Worm (Caenorhabditis elegans) whole organism, L1 larva: ENCODE measurements around the gene srh-211.

Source experiments
- C04F5.9 ChIP-seq: sonication (generic microtip); optimal IDR thresholded peaks from 2 replicates; lab custom pipeline; 2016; ENCODE audit warnings: missing genetic modification characterization, missing compliant biosample characterization
- C34B4.2 ChIP-seq: sonication (generic microtip); optimal IDR thresholded peaks from 2 replicates; lab custom pipeline; 2017; ENCODE audit warnings: mild to moderate bottlenecking, missing genetic modification characterization, missing compliant biosample characterization
- Y116A8C.19 ChIP-seq: sonication (generic microtip); optimal IDR thresholded peaks from 2 replicates; lab custom pipeline; 2016; ENCODE audit warnings: missing compliant biosample characterization, missing genetic modification characterization, borderline replicate concordance
- aha-1 ChIP-seq: fragments of 150-350 bp; optimal IDR thresholded peaks from 2 replicates; lab custom pipeline; 2014; ENCODE audit warnings: missing biosample characterization, missing genetic modification characterization
- alr-1 ChIP-seq: fragments of 200-800 bp; sonication (Bioruptor generic); optimal IDR thresholded peaks from 2 replicates; lab custom pipeline; 2018; ENCODE audit warnings: borderline replicate concordance, mild to moderate bottlenecking, missing genetic modification characterization, missing compliant biosample characterization
- ceh-8 ChIP-seq: fragments of 200-800 bp; sonication (Bioruptor generic); optimal IDR thresholded peaks from 2 replicates; lab custom pipeline; 2018; ENCODE audit warnings: mild to moderate bottlenecking, missing genetic modification characterization, moderate library complexity, missing compliant biosample characterization
- ceh-90 ChIP-seq: sonication (generic microtip); optimal IDR thresholded peaks from 2 replicates; lab custom pipeline; 2016; ENCODE audit warnings: missing genetic modification characterization, missing compliant biosample characterization
- dpl-1 ChIP-seq, 3 experiments: fragments of 150-350 bp in 2 of 3; sonication (generic microtip) in 1 of 3; optimal IDR thresholded peaks; 2 replicates each; lab custom pipeline; 2014 to 2017; ENCODE audit warnings: missing biosample characterization in 3 of 3, missing genetic modification characterization in 3 of 3, missing genetic modification reagents in 3 of 3
- dsc-1 ChIP-seq: sonication (generic microtip); optimal IDR thresholded peaks from 2 replicates; lab custom pipeline; 2016; ENCODE audit warnings: mild to moderate bottlenecking, missing genetic modification characterization, missing compliant biosample characterization
- efl-1 ChIP-seq, 4 experiments: fragments of 150-350 bp; optimal IDR thresholded peaks in 3 of 4; peaks in 1 of 4; 1 replicate in 1 of 4; 2 replicates in 3 of 4; lab custom pipeline; 2014; ENCODE audit warnings: missing biosample characterization in 2 of 4, missing genetic modification characterization in 2 of 4, missing genetic modification reagents in 2 of 4
- egl-27 ChIP-seq, 2 experiments: fragments of 150-350 bp in 1 of 2; sonication (generic microtip); optimal IDR thresholded peaks; 3 replicates each; lab custom pipeline; 2017 to 2018; ENCODE audit warnings: missing biosample characterization in 2 of 2, missing genetic modification characterization in 2 of 2, missing genetic modification reagents in 2 of 2
- elt-2 ChIP-seq: sonication (generic microtip); optimal IDR thresholded peaks from 2 replicates; lab custom pipeline; 2016; ENCODE audit warnings: missing genetic modification characterization, mild to moderate bottlenecking, inconsistent platforms, missing compliant biosample characterization, missing genetic modification reagents
- ets-5 ChIP-seq: fragments of 200-800 bp; sonication (Bioruptor generic); IDR thresholded peaks from 2 replicates; pipeline ENCODE4 v1.3.6; 2022; ENCODE audit warnings: missing genetic modification characterization, missing compliant biosample characterization
- fkh-10 ChIP-seq: sonication (generic microtip); optimal IDR thresholded peaks from 2 replicates; lab custom pipeline; 2017; ENCODE audit warnings: missing biosample characterization, missing genetic modification reagents, missing genetic modification characterization
- fkh-4 ChIP-seq: sonication (generic microtip); optimal IDR thresholded peaks from 2 replicates; lab custom pipeline; 2016; ENCODE audit warnings: missing compliant biosample characterization, missing genetic modification characterization, borderline replicate concordance
- fkh-8 ChIP-seq: sonication (generic microtip); optimal IDR thresholded peaks from 2 replicates; lab custom pipeline; 2016; ENCODE audit warnings: mild to moderate bottlenecking, missing genetic modification characterization, missing compliant biosample characterization
- fos-1 ChIP-seq: fragments of 150-350 bp; optimal IDR thresholded peaks from 2 replicates; lab custom pipeline; 2014; ENCODE audit warnings: missing biosample characterization, missing genetic modification characterization
- lin-15B ChIP-seq: fragments of 150-350 bp; sonication (generic microtip); optimal IDR thresholded peaks from 3 replicates; lab custom pipeline; 2014; ENCODE audit warnings: missing biosample characterization, missing genetic modification characterization
- lin-39 ChIP-seq: fragments of 150-350 bp; optimal IDR thresholded peaks from 2 replicates; lab custom pipeline; 2014; ENCODE audit warnings: missing biosample characterization, missing genetic modification reagents, missing genetic modification characterization
- lir-3 ChIP-seq: sonication (generic microtip); optimal IDR thresholded peaks from 2 replicates; lab custom pipeline; 2016; ENCODE audit warnings: mild to moderate bottlenecking, missing genetic modification characterization, moderate library complexity, missing compliant biosample characterization; ENCODE audit not compliant: poor library complexity
- mab-9 ChIP-seq: fragments of 200-800 bp; sonication (Bioruptor generic); IDR thresholded peaks from 2 replicates; pipeline ENCODE4 v1.3.6; 2022; ENCODE audit warnings: missing genetic modification reagents, missing genetic modification characterization, missing compliant biosample characterization
- mdl-1 ChIP-seq, 2 experiments: fragments of 150-350 bp; optimal IDR thresholded peaks; 2 replicates each; lab custom pipeline; 2014 to 2017; ENCODE audit warnings: missing biosample characterization in 2 of 2, missing genetic modification characterization in 2 of 2, inconsistent platforms in 1 of 2
- mef-2 ChIP-seq: fragments of 150-350 bp; optimal IDR thresholded peaks from 2 replicates; lab custom pipeline; 2014; ENCODE audit warnings: missing biosample characterization, missing genetic modification characterization
- nhr-12 ChIP-seq: sonication (generic microtip); optimal IDR thresholded peaks from 2 replicates; lab custom pipeline; 2017; ENCODE audit warnings: missing biosample characterization, missing genetic modification characterization
- nhr-19 ChIP-seq: fragments of 200-800 bp; sonication (Bioruptor generic); conservative IDR thresholded peaks from 2 replicates; pipeline ENCODE4 v1.3.6; 2022; ENCODE audit warnings: missing genetic modification characterization, missing compliant biosample characterization
- nhr-20 ChIP-seq: sonication (generic microtip); optimal IDR thresholded peaks from 2 replicates; lab custom pipeline; 2016; ENCODE audit warnings: mild to moderate bottlenecking, missing genetic modification characterization, missing compliant biosample characterization
- nhr-28 ChIP-seq: fragments of 150-350 bp; optimal IDR thresholded peaks from 2 replicates; lab custom pipeline; 2014; ENCODE audit warnings: missing biosample characterization, missing genetic modification characterization
- nhr-76 ChIP-seq: sonication (generic microtip); optimal IDR thresholded peaks from 2 replicates; lab custom pipeline; 2017; ENCODE audit warnings: missing biosample characterization, missing genetic modification characterization
- nhr-77 ChIP-seq: fragments of 150-350 bp; optimal IDR thresholded peaks from 2 replicates; lab custom pipeline; 2014; ENCODE audit warnings: missing biosample characterization, missing genetic modification characterization
- nhr-85 ChIP-seq: sonication (generic microtip); peaks from one replicate; lab custom pipeline; 2016; ENCODE audit warnings: missing genetic modification characterization, inconsistent platforms, missing compliant biosample characterization
- pax-3 ChIP-seq: fragments of 200-800 bp; sonication (Bioruptor generic); optimal IDR thresholded peaks from 2 replicates; lab custom pipeline; 2018; ENCODE audit warnings: mild to moderate bottlenecking, missing genetic modification characterization, moderate library complexity, missing compliant biosample characterization
- rnt-1 ChIP-seq: sonication (generic microtip); optimal IDR thresholded peaks from 2 replicates; lab custom pipeline; 2016; ENCODE audit warnings: mild to moderate bottlenecking, missing genetic modification characterization, moderate library complexity, missing compliant biosample characterization
- skn-1 ChIP-seq: fragments of 150-350 bp; optimal IDR thresholded peaks from 2 replicates; lab custom pipeline; 2014; ENCODE audit warnings: missing biosample characterization, missing genetic modification characterization
- snpc-4 ChIP-seq: fragments of 150-350 bp; optimal IDR thresholded peaks from 2 replicates; lab custom pipeline; 2014; ENCODE audit warnings: missing biosample characterization, missing genetic modification characterization
- snu-23 ChIP-seq: sonication (generic microtip); optimal IDR thresholded peaks from 2 replicates; lab custom pipeline; 2016; ENCODE audit warnings: missing genetic modification characterization, missing compliant biosample characterization
- tlp-1 ChIP-seq: fragments of 150-350 bp; optimal IDR thresholded peaks from 2 replicates; lab custom pipeline; 2014; ENCODE audit warnings: missing biosample characterization, missing genetic modification characterization
- unc-130 ChIP-seq: fragments of 150-350 bp; optimal IDR thresholded peaks from 2 replicates; lab custom pipeline; 2017; ENCODE audit warnings: missing biosample characterization, missing genetic modification characterization, inconsistent platforms
- unc-30 ChIP-seq: sonication (generic microtip); optimal IDR thresholded peaks from 2 replicates; lab custom pipeline; 2017; ENCODE audit warnings: missing biosample characterization, missing genetic modification characterization
- unc-62 ChIP-seq: fragments of 150-350 bp; optimal IDR thresholded peaks from 2 replicates; lab custom pipeline; 2014; ENCODE audit warnings: missing biosample characterization, missing genetic modification reagents, missing genetic modification characterization
- unc-98 ChIP-seq: fragments of 200-800 bp; sonication (Bioruptor generic); IDR thresholded peaks from 2 replicates; pipeline ENCODE4 v1.3.6; 2022; ENCODE audit warnings: missing genetic modification characterization, missing compliant biosample characterization
- xbp-1 ChIP-seq: sonication (generic microtip); optimal IDR thresholded peaks from 2 replicates; lab custom pipeline; 2016; ENCODE audit warnings: missing genetic modification characterization, missing compliant biosample characterization
- zag-1 ChIP-seq: fragments of 150-350 bp; optimal IDR thresholded peaks from 2 replicates; lab custom pipeline; 2014; ENCODE audit warnings: missing biosample characterization, missing genetic modification characterization
- ztf-4 ChIP-seq: fragments of 150-350 bp; optimal IDR thresholded peaks from 2 replicates; lab custom pipeline; 2014; ENCODE audit warnings: missing biosample characterization, missing genetic modification characterization

Gene srh-211

ce11 chrV:4122415-4122814 lies 41.2 kb upstream of the srh-211 start, which contains the start of gene phat-5:
Gene phat-5, minus strand, starts transcription at chrV:4122515.
- TF ChIP-seq skn-1 = no peak
- TF ChIP-seq efl-1 (optimal IDR thresholded peaks at IDR 0.05; lab: Kevin White, UChicago) = no peak
- TF ChIP-seq efl-1 (GFP tag; optimal IDR thresholded peaks at IDR 0.05 in 1 of 2; lab: Kevin White, UChicago) = no peak
- TF ChIP-seq fkh-8 = no peak
- TF ChIP-seq unc-130 (tag; lab: Kevin White, UChicago) = no peak
- no peak for TF ChIP-seq lin-39

- TF ChIP-seq xbp-1 (tag; lab: Kevin White, UChicago) (no peak), nhr-20 (tag; lab: Kevin White, UChicago) (no peak)
Observed at ce11 chrV:4120629-4121028, 39.4 kb upstream of the srh-211 start, which contains the start of gene T05B4.10. Gene T05B4.10, minus strand, starts transcription at chrV:4120729.

ce11 chrV:4118332-4118731 lies 37.1 kb upstream of the srh-211 start, which contains the start of gene T05B4.9:
Gene T05B4.9, minus strand, starts transcription at chrV:4118432.
- TF ChIP-seq nhr-76 (no peak), C04F5.9 (tag; lab: Kevin White, UChicago) (no peak), C34B4.2 (tag; lab: Kevin White, UChicago) (no peak), mdl-1 (tag; optimal IDR thresholded peaks at IDR 0.05; lab: Kevin White, UChicago) (no peak), fkh-4 (tag; lab: Kevin White, UChicago) (no peak), fos-1 (tag; lab: Kevin White, UChicago) (no peak), zag-1 (no peak), nhr-19 (GFP tag; lab: Robert Waterston, UW) (no peak), dpl-1 (GFP tag; optimal IDR thresholded peaks at IDR 0.05; lab: Kevin White, UChicago) (no peak), lin-15B (tag; lab: Kevin White, UChicago) (no peak), snu-23 (GFP tag; lab: Kevin White, UChicago) (no peak), nhr-77 (tag; lab: Kevin White, UChicago) (no peak), mab-9 (GFP tag; lab: Robert Waterston, UW) (no peak), nhr-12 (no peak), ceh-8 (GFP tag; lab: Kevin White, UChicago) (no peak), ztf-4 (no peak), dsc-1 (tag; lab: Kevin White, UChicago) (no peak), ets-5 (GFP tag; lab: Robert Waterston, UW) (no peak), alr-1 (no peak)

- no peak for TF ChIP-seq aha-1 (tag; lab: Kevin White, UChicago)
- no peak for TF ChIP-seq ceh-90
- no peak for TF ChIP-seq efl-1 (optimal IDR thresholded peaks at IDR 0.05; lab: Kevin White, UChicago)
- peak in 1 of 2 experiments; percentile 69 for TF ChIP-seq efl-1 (GFP tag; optimal IDR thresholded peaks at IDR 0.05 in 1 of 2; lab: Kevin White, UChicago)
- no peak for TF ChIP-seq lir-3 (tag; lab: Kevin White, UChicago)
- TF ChIP-seq ets-5 (GFP tag; lab: Robert Waterston, UW) = no peak
- no peak for TF ChIP-seq dpl-1 (GFP tag; optimal IDR thresholded peaks at IDR 0.05; lab: Kevin White, UChicago)
Observed at ce11 chrV:4116071-4116470, 34.9 kb upstream of the srh-211 start, which contains the start of gene T05B4.8. Gene T05B4.8, minus strand, starts transcription at chrV:4116171.

- TF ChIP-seq nhr-85 (tag; lab: Kevin White, UChicago) (no peak), efl-1 (optimal IDR thresholded peaks at IDR 0.05; lab: Kevin White, UChicago) (no peak), efl-1 (GFP tag; optimal IDR thresholded peaks at IDR 0.05 in 1 of 2; lab: Kevin White, UChicago) (peak in 1 of 2 experiments; percentile 3)
Observed at ce11 chrV:4114627-4115026, 33.4 kb upstream of the srh-211 start, which contains the start of gene srw-133. Gene srw-133, minus strand, starts transcription at chrV:4114727.

ce11 chrV:4112516-4112915 lies 31.3 kb upstream of the srh-211 start, which contains the start of gene srw-134:
Gene srw-134, minus strand, starts transcription at chrV:4112616.
- TF ChIP-seq unc-98 (GFP tag; lab: Robert Waterston, UW) (no peak), snpc-4 (tag; lab: Kevin White, UChicago) (no peak), mef-2 (tag; lab: Kevin White, UChicago) (no peak), nhr-20 (tag; lab: Kevin White, UChicago) (no peak), unc-30 (tag; lab: Kevin White, UChicago) (no peak), fkh-10 (no peak), lin-15B (tag; lab: Kevin White, UChicago) (no peak), unc-62 (GFP tag; lab: Kevin White, UChicago) (no peak), tlp-1 (tag; lab: Kevin White, UChicago) (no peak), Y116A8C.19 (tag; lab: Kevin White, UChicago) (no peak), rnt-1 (tag; lab: Kevin White, UChicago) (no peak), nhr-19 (GFP tag; lab: Robert Waterston, UW) (no peak), nhr-28 (tag; lab: Kevin White, UChicago) (no peak), pax-3 (tag; lab: Kevin White, UChicago) (no peak), egl-27 (tag; optimal IDR thresholded peaks at IDR 0.05; lab: Kevin White, UChicago) (no peak), elt-2 (tag; lab: Kevin White, UChicago) (no peak)
